Fruit fly (Drosophila melanogaster) whole organism, prepupa: ENCODE results near the gene CG4951.

Experiments used
- Blimp-1 ChIP-seq: fragments of 200-800 bp; sonication (Bioruptor generic); optimal IDR thresholded peaks from 3 replicates; lab custom pipeline; 2017; ENCODE audit warnings: missing biosample characterization, missing genetic modification characterization, mild to moderate bottlenecking, moderate library complexity, missing genetic modification reagents
- CG10631 ChIP-seq: fragments of 200-800 bp; sonication (Bioruptor generic); optimal IDR thresholded peaks from 2 replicates; lab custom pipeline; 2016; ENCODE audit warnings: missing biosample characterization, missing genetic modification characterization
- CG10669 ChIP-seq: fragments of 200-800 bp; sonication (Bioruptor generic); optimal IDR thresholded peaks from 3 replicates; lab custom pipeline; 2018; ENCODE audit warnings: missing biosample characterization, mild to moderate bottlenecking, missing genetic modification characterization, moderate library complexity
- CG11294 ChIP-seq: fragments of 200-800 bp; sonication (Bioruptor generic); IDR thresholded peaks from 2 replicates; pipeline ENCODE4 v1.3.6; 2022; ENCODE audit warnings: missing biosample characterization, missing genetic modification characterization
- CG11762 ChIP-seq: fragments of 200-800 bp; sonication (Bioruptor generic); optimal IDR thresholded peaks from 3 replicates; lab custom pipeline; 2016; ENCODE audit warnings: missing biosample characterization, missing genetic modification characterization; ENCODE audit not compliant: insufficient read depth
- CG11902 ChIP-seq: fragments of 200-800 bp; sonication (Bioruptor generic); optimal IDR thresholded peaks from 3 replicates; lab custom pipeline; 2016; ENCODE audit warnings: missing biosample characterization, missing genetic modification characterization
- CG15336 ChIP-seq: fragments of 200-800 bp; sonication (Bioruptor generic); IDR thresholded peaks from 2 replicates; pipeline ENCODE4 v1.3.6; 2022; ENCODE audit warnings: missing biosample characterization, missing genetic modification characterization
- CG1621 ChIP-seq: fragments of 200-800 bp; sonication (Bioruptor generic); optimal IDR thresholded peaks from 3 replicates; lab custom pipeline; 2018; ENCODE audit warnings: missing biosample characterization, mild to moderate bottlenecking, missing genetic modification characterization
- CG16779 ChIP-seq: fragments of 200-800 bp; sonication (Bioruptor generic); optimal IDR thresholded peaks from 3 replicates; lab custom pipeline; 2017; ENCODE audit warnings: missing biosample characterization, mild to moderate bottlenecking, missing genetic modification characterization
- CG31627 ChIP-seq: fragments of 200-800 bp; sonication (Bioruptor generic); optimal IDR thresholded peaks from 3 replicates; lab custom pipeline; 2016; ENCODE audit warnings: missing biosample characterization, missing genetic modification characterization
- CG32006 ChIP-seq: fragments of 200-800 bp; sonication (Bioruptor generic); optimal IDR thresholded peaks from 3 replicates; lab custom pipeline; 2017; ENCODE audit warnings: missing biosample characterization, mild to moderate bottlenecking, missing genetic modification characterization
- CG34406 ChIP-seq: fragments of 200-800 bp; sonication (Bioruptor generic); optimal IDR thresholded peaks from 3 replicates; lab custom pipeline; 2016; ENCODE audit warnings: missing biosample characterization, missing genetic modification characterization
- CG3919 ChIP-seq: fragments of 200-800 bp; sonication (Bioruptor generic); optimal IDR thresholded peaks from 3 replicates; lab custom pipeline; 2016; ENCODE audit warnings: missing biosample characterization, missing genetic modification characterization
- CG4318 ChIP-seq: fragments of 200-800 bp; sonication (Bioruptor generic); optimal IDR thresholded peaks from 3 replicates; lab custom pipeline; 2017; ENCODE audit warnings: missing biosample characterization, mild to moderate bottlenecking, missing genetic modification characterization
- CG6163 ChIP-seq: fragments of 200-800 bp; sonication (Bioruptor generic); IDR thresholded peaks from 3 replicates; pipeline ENCODE4 v1.3.6; 2022; ENCODE audit warnings: missing biosample characterization, missing genetic modification characterization
- CG6276 ChIP-seq: fragments of 200-800 bp; sonication (Bioruptor generic); optimal IDR thresholded peaks from 2 replicates; lab custom pipeline; 2017; ENCODE audit warnings: missing biosample characterization, mild to moderate bottlenecking, missing genetic modification characterization
- CG6792 ChIP-seq: fragments of 200-800 bp; sonication (Bioruptor generic); optimal IDR thresholded peaks from 3 replicates; lab custom pipeline; 2016; ENCODE audit warnings: missing biosample characterization, missing genetic modification characterization
- CG6808 ChIP-seq: fragments of 200-800 bp; sonication (Bioruptor generic); optimal IDR thresholded peaks from 3 replicates; lab custom pipeline; 2017; ENCODE audit warnings: missing biosample characterization, missing genetic modification characterization, mild to moderate bottlenecking, moderate library complexity, missing genetic modification reagents
- CG6854 ChIP-seq: fragments of 200-800 bp; sonication (Bioruptor generic); optimal IDR thresholded peaks from 2 replicates; lab custom pipeline; 2017; ENCODE audit warnings: missing biosample characterization, mild to moderate bottlenecking, missing genetic modification characterization
- CG7368 ChIP-seq: fragments of 200-800 bp; sonication (Bioruptor generic); optimal IDR thresholded peaks from 3 replicates; lab custom pipeline; 2016; ENCODE audit warnings: missing biosample characterization, missing genetic modification characterization
- CG8119 ChIP-seq: fragments of 200-800 bp; sonication (Bioruptor generic); IDR thresholded peaks from 3 replicates; pipeline ENCODE4 v1.3.6; 2022; ENCODE audit warnings: missing biosample characterization, missing genetic modification characterization
- CG8319 ChIP-seq: fragments of 200-800 bp; sonication (Bioruptor generic); optimal IDR thresholded peaks from 3 replicates; lab custom pipeline; 2016; ENCODE audit warnings: missing biosample characterization, missing genetic modification characterization
- CG8632 ChIP-seq: fragments of 200-800 bp; sonication (Bioruptor generic); optimal IDR thresholded peaks from 3 replicates; lab custom pipeline; 2016; ENCODE audit warnings: missing biosample characterization, missing genetic modification characterization
- CG9139 ChIP-seq: fragments of 200-800 bp; sonication (Bioruptor generic); optimal IDR thresholded peaks from 3 replicates; lab custom pipeline; 2017; ENCODE audit warnings: missing biosample characterization, mild to moderate bottlenecking, missing genetic modification characterization
- Eip75B ChIP-seq: fragments of 200-800 bp; sonication (Bioruptor generic); optimal IDR thresholded peaks from 3 replicates; lab custom pipeline; 2016; ENCODE audit warnings: missing biosample characterization, missing genetic modification characterization
- Eip78C ChIP-seq: fragments of 200-800 bp; sonication (Bioruptor generic); peaks from one replicate; lab custom pipeline; 2016; ENCODE audit warnings: missing biosample characterization, missing genetic modification characterization
- Eip93F ChIP-seq: fragments of 200-800 bp; sonication (Bioruptor generic); optimal IDR thresholded peaks from 2 replicates; lab custom pipeline; 2016; ENCODE audit warnings: missing biosample characterization, mild to moderate bottlenecking, missing genetic modification characterization
- Ets21C ChIP-seq: fragments of 200-800 bp; sonication (Bioruptor generic); optimal IDR thresholded peaks from 3 replicates; lab custom pipeline; 2016; ENCODE audit warnings: missing biosample characterization, missing genetic modification characterization
- Ets96B ChIP-seq: fragments of 200-800 bp; optimal IDR thresholded peaks from 2 replicates; lab custom pipeline; 2019; ENCODE audit warnings: missing biosample characterization, mild to moderate bottlenecking, missing genetic modification characterization, moderate library complexity
- Gug ChIP-seq: fragments of 200-800 bp; sonication (Bioruptor generic); IDR thresholded peaks from 2 replicates; pipeline ENCODE4 v1.3.6; 2022; ENCODE audit warnings: missing biosample characterization, missing genetic modification characterization
- Hr38 ChIP-seq: sonication (Bioruptor generic); optimal IDR thresholded peaks from 2 replicates; lab custom pipeline; 2016; ENCODE audit warnings: missing biosample characterization, missing genetic modification characterization
- Hr39 ChIP-seq: fragments of 200-800 bp; sonication (Bioruptor generic); optimal IDR thresholded peaks from 2 replicates; lab custom pipeline; 2016; ENCODE audit warnings: missing biosample characterization, missing genetic modification characterization
- Hr4 ChIP-seq: fragments of 200-800 bp; sonication (Bioruptor generic); optimal IDR thresholded peaks from 3 replicates; lab custom pipeline; 2016; ENCODE audit warnings: missing biosample characterization, missing genetic modification characterization
- Lpt ChIP-seq: fragments of 200-800 bp; sonication (Bioruptor generic); optimal IDR thresholded peaks from 3 replicates; lab custom pipeline; 2016; ENCODE audit warnings: missing biosample characterization, missing genetic modification characterization
- Met ChIP-seq: fragments of 200-800 bp; sonication (Bioruptor generic); optimal IDR thresholded peaks from 3 replicates; lab custom pipeline; 2016; ENCODE audit warnings: missing biosample characterization, missing genetic modification characterization
- Smox ChIP-seq: fragments of 200-800 bp; sonication (Bioruptor generic); optimal IDR thresholded peaks from 3 replicates; lab custom pipeline; 2016; ENCODE audit warnings: missing biosample characterization, missing genetic modification characterization
- Sox102F ChIP-seq: fragments of 200-800 bp; sonication (Bioruptor generic); optimal IDR thresholded peaks from 2 replicates; lab custom pipeline; 2016; ENCODE audit warnings: missing biosample characterization, mild to moderate bottlenecking, missing genetic modification characterization
- Sox14 ChIP-seq: fragments of 200-800 bp; sonication (Bioruptor generic); optimal IDR thresholded peaks from 3 replicates; lab custom pipeline; 2016; ENCODE audit warnings: missing biosample characterization, missing genetic modification characterization
- Sox15 ChIP-seq: fragments of 200-800 bp; sonication (Bioruptor generic); optimal IDR thresholded peaks from 3 replicates; lab custom pipeline; 2016; ENCODE audit warnings: missing biosample characterization, missing genetic modification characterization
- acj6 ChIP-seq: fragments of 200-800 bp; sonication (Bioruptor generic); optimal IDR thresholded peaks from 3 replicates; lab custom pipeline; 2016; ENCODE audit warnings: missing biosample characterization, missing genetic modification characterization
- cyc ChIP-seq: fragments of 200-800 bp; sonication (Bioruptor generic); optimal IDR thresholded peaks from 3 replicates; lab custom pipeline; 2016; ENCODE audit warnings: missing biosample characterization, missing genetic modification characterization
- dac ChIP-seq: fragments of 200-800 bp; sonication (Bioruptor generic); optimal IDR thresholded peaks from 2 replicates; lab custom pipeline; 2017; ENCODE audit warnings: missing biosample characterization, mild to moderate bottlenecking, missing genetic modification characterization
- dsx ChIP-seq: fragments of 200-800 bp; optimal IDR thresholded peaks from 3 replicates; lab custom pipeline; 2019; ENCODE audit warnings: missing biosample characterization, mild to moderate bottlenecking, missing genetic modification characterization, moderate library complexity; ENCODE audit not compliant: poor library complexity, severe bottlenecking
- eg ChIP-seq: fragments of 200-800 bp; sonication (Bioruptor generic); IDR thresholded peaks from 3 replicates; pipeline ENCODE4 v1.3.6; 2022; ENCODE audit warnings: missing biosample characterization, missing genetic modification characterization
- esn ChIP-seq: fragments of 200-800 bp; sonication (Bioruptor generic); optimal IDR thresholded peaks from 2 replicates; lab custom pipeline; 2016; ENCODE audit warnings: missing biosample characterization, mild to moderate bottlenecking, missing genetic modification characterization, moderate library complexity
- fd85E ChIP-seq: fragments of 200-800 bp; sonication (Bioruptor generic); optimal IDR thresholded peaks from 3 replicates; lab custom pipeline; 2016; ENCODE audit warnings: missing biosample characterization, missing genetic modification characterization
- fkh ChIP-seq: fragments of 200-800 bp; sonication (Bioruptor generic); optimal IDR thresholded peaks from 3 replicates; lab custom pipeline; 2017; ENCODE audit warnings: missing biosample characterization, mild to moderate bottlenecking, missing genetic modification characterization, moderate library complexity
- lz ChIP-seq: fragments of 200-800 bp; sonication (Bioruptor generic); optimal IDR thresholded peaks from 3 replicates; lab custom pipeline; 2016; ENCODE audit warnings: missing biosample characterization, missing genetic modification characterization
- pdm3 ChIP-seq: fragments of 200-800 bp; sonication (Bioruptor generic); optimal IDR thresholded peaks from 3 replicates; lab custom pipeline; 2016; ENCODE audit warnings: missing biosample characterization, missing genetic modification characterization
- salr ChIP-seq, 2 experiments: fragments of 200-800 bp; sonication (Bioruptor generic); optimal IDR thresholded peaks; 3 replicates each; lab custom pipeline; 2016 to 2018; ENCODE audit warnings: missing biosample characterization in 2 of 2, missing genetic modification characterization in 2 of 2, mild to moderate bottlenecking in 1 of 2
- ss ChIP-seq, 2 experiments: fragments of 200-800 bp; sonication (Bioruptor generic); optimal IDR thresholded peaks; 2 replicates in 1 of 2; 3 replicates in 1 of 2; lab custom pipeline; 2017 to 2018; ENCODE audit warnings: mild to moderate bottlenecking in 2 of 2, missing biosample characterization in 2 of 2, missing genetic modification characterization in 2 of 2, moderate library complexity in 1 of 2
- svp ChIP-seq: fragments of 200-800 bp; sonication (Bioruptor generic); peaks from one replicate; lab custom pipeline; 2016; ENCODE audit warnings: missing biosample characterization, missing genetic modification characterization
- topi ChIP-seq: fragments of 200-800 bp; sonication (Bioruptor generic); optimal IDR thresholded peaks from 3 replicates; lab custom pipeline; 2016; ENCODE audit warnings: missing biosample characterization, missing genetic modification characterization

Gene CG4951

dm6 chr3R:27919385-27919789 is 34.5 kb downstream of the CG4951 start, which contains the start of gene Boh1:
Boh1 (minus strand) TSS chr3R:27919460.
- TF ChIP-seq CG8119 (GFP tag; lab: Robert Waterston, UW), result no peak
- no peak for TF ChIP-seq Lpt (GFP tag; lab: Kevin White, UChicago)
- peak; percentile 32 for TF ChIP-seq topi
- TF ChIP-seq Hr38 (GFP tag; lab: Kevin White, UChicago), result no peak
- no peak for TF ChIP-seq CG15336 (GFP tag; lab: Robert Waterston, UW)
- TF ChIP-seq CG11902 (GFP tag; lab: Kevin White, UChicago), result no peak
- TF ChIP-seq Eip75B (GFP tag; lab: Kevin White, UChicago), result no peak
- TF ChIP-seq CG6163 (GFP tag; lab: Robert Waterston, UW), result no peak
- peak; percentile 69 for TF ChIP-seq svp (GFP tag; lab: Kevin White, UChicago)
- no peak for TF ChIP-seq fd85E (GFP tag; lab: Kevin White, UChicago)
- no peak for TF ChIP-seq CG6854
- peak; percentile 19 for TF ChIP-seq lz (GFP tag; lab: Kevin White, UChicago)
- no peak for TF ChIP-seq CG6808 (GFP tag; lab: Kevin White, UChicago)
- TF ChIP-seq CG11294 (GFP tag; lab: Robert Waterston, UW), result no peak
- peak; percentile 48 for TF ChIP-seq Met
- TF ChIP-seq CG4318 (GFP tag; lab: Kevin White, UChicago), result no peak
- no peak for TF ChIP-seq CG1621 (tag; lab: Kevin White, UChicago)
- no peak for TF ChIP-seq CG7368 (GFP tag; lab: Kevin White, UChicago)
- peak; percentile 23 for TF ChIP-seq CG3919 (GFP tag; lab: Kevin White, UChicago)
- peak in 1 of 2 experiments; percentile 20 for TF ChIP-seq salr (GFP tag; optimal IDR thresholded peaks at IDR 0.05; lab: Kevin White, UChicago)
- no peak for TF ChIP-seq Blimp-1 (GFP tag; lab: Kevin White, UChicago)
- TF ChIP-seq esn (GFP tag; lab: Kevin White, UChicago), result peak; percentile 44
- TF ChIP-seq Sox102F, result peak; percentile 1
- peak; percentile 10 for TF ChIP-seq CG34406 (GFP tag; lab: Kevin White, UChicago)
- no peak for TF ChIP-seq CG6276 (GFP tag; lab: Kevin White, UChicago)
- no peak for TF ChIP-seq Sox14 (GFP tag; lab: Kevin White, UChicago)
- no peak for TF ChIP-seq CG32006 (GFP tag; lab: Kevin White, UChicago)
- TF ChIP-seq CG6792 (GFP tag; lab: Kevin White, UChicago), result peak; percentile 11
- no peak for TF ChIP-seq CG8319
- TF ChIP-seq acj6 (GFP tag; lab: Kevin White, UChicago), result no peak
- no peak for TF ChIP-seq Hr39
- TF ChIP-seq dac (GFP tag; lab: Kevin White, UChicago), result no peak
- peak; percentile 4 for TF ChIP-seq cyc (GFP tag; lab: Kevin White, UChicago)
- TF ChIP-seq Sox15 (GFP tag; lab: Kevin White, UChicago), result no peak
- TF ChIP-seq Ets21C (GFP tag; lab: Kevin White, UChicago), result no peak
- TF ChIP-seq Hr4 (GFP tag; lab: Kevin White, UChicago), result no peak
- no peak for TF ChIP-seq ss (GFP tag; optimal IDR thresholded peaks at IDR 0.05; lab: Kevin White, UChicago)
- no peak for TF ChIP-seq CG11762 (GFP tag; lab: Kevin White, UChicago)
- 0 out of 3 replicates have a peak, but pooled peaks have one; percentile 17 for TF ChIP-seq eg (GFP tag; lab: Robert Waterston, UW)
- TF ChIP-seq Eip93F, result no peak
- TF ChIP-seq Ets96B (tag; lab: Kevin White, UChicago), result no peak
- TF ChIP-seq Smox (GFP tag; lab: Kevin White, UChicago), result peak; percentile 33
- TF ChIP-seq CG8632 (GFP tag; lab: Kevin White, UChicago), result no peak
- no peak for TF ChIP-seq Gug (GFP tag; lab: Robert Waterston, UW)
- no peak for TF ChIP-seq CG16779
- no peak for TF ChIP-seq CG10669 (GFP tag; lab: Kevin White, UChicago)
- peak; percentile 23 for TF ChIP-seq pdm3
- TF ChIP-seq CG10631, result peak; percentile 13
- peak; percentile 77 for TF ChIP-seq Eip78C (GFP tag; lab: Kevin White, UChicago)
- no peak for TF ChIP-seq CG31627
- TF ChIP-seq dsx (GFP tag; lab: Kevin White, UChicago), result peak; percentile 66
- TF ChIP-seq fkh (GFP tag; lab: Kevin White, UChicago), result peak; percentile 38
- TF ChIP-seq CG9139 (GFP tag; lab: Kevin White, UChicago), result no peak
